Fruit fly (Drosophila melanogaster) whole organism, wandering third instar larva: ENCODE measurements around the gene Sil1.

Source experiments
- Abd-B ChIP-seq: fragments of >200 bp; optimal IDR thresholded peaks from 2 replicates; lab custom pipeline; 2017; ENCODE audit warnings: missing biosample characterization, missing genetic modification characterization
- CG32264 ChIP-seq: fragments of 200-800 bp; sonication (Bioruptor generic); optimal IDR thresholded peaks from 2 replicates; lab custom pipeline; 2016; ENCODE audit warnings: missing biosample characterization, missing genetic modification characterization
- CG9705 ChIP-seq: fragments of 200-800 bp; sonication (Bioruptor generic); optimal IDR thresholded peaks from 2 replicates; lab custom pipeline; 2018; ENCODE audit warnings: missing biosample characterization, mild to moderate bottlenecking, missing genetic modification characterization
- CrebA ChIP-seq: fragments of 200-800 bp; sonication (Bioruptor generic); optimal IDR thresholded peaks from 2 replicates; lab custom pipeline; 2016; ENCODE audit warnings: missing biosample characterization, mild to moderate bottlenecking, missing genetic modification characterization, borderline replicate concordance
- Dfd ChIP-seq: fragments of >200 bp; optimal IDR thresholded peaks from 2 replicates; lab custom pipeline; 2017; ENCODE audit warnings: missing biosample characterization, missing genetic modification characterization
- Dif ChIP-seq: fragments of 200-275, 200-300 bp; sonication (Bioruptor generic); optimal IDR thresholded peaks from 2 replicates; lab custom pipeline; 2018; ENCODE audit warnings: missing biosample characterization, missing genetic modification characterization; ENCODE audit not compliant: partially characterized antibody
- GATAd ChIP-seq: sonication (Bioruptor generic); optimal IDR thresholded peaks from 2 replicates; lab custom pipeline; 2016; ENCODE audit warnings: missing biosample characterization, missing genetic modification characterization
- HLH106 ChIP-seq: fragments of 200-800 bp; optimal IDR thresholded peaks from 3 replicates; lab custom pipeline; 2019; ENCODE audit warnings: missing biosample characterization, mild to moderate bottlenecking, missing genetic modification characterization, moderate library complexity
- Hnf4 ChIP-seq: fragments of 200-800 bp; sonication (Bioruptor generic); optimal IDR thresholded peaks from 2 replicates; lab custom pipeline; 2016; ENCODE audit warnings: missing biosample characterization, mild to moderate bottlenecking, missing genetic modification characterization
- Hr78 ChIP-seq: fragments of >200 bp; optimal IDR thresholded peaks from 2 replicates; lab custom pipeline; 2017; ENCODE audit warnings: missing biosample characterization, missing genetic modification characterization
- Hr83 ChIP-seq: fragments of 200-300 bp; sonication (Bioruptor generic); optimal IDR thresholded peaks from 2 replicates; lab custom pipeline; 2016; ENCODE audit warnings: missing biosample characterization, mild to moderate bottlenecking, missing genetic modification characterization, moderate library complexity; ENCODE audit not compliant: poor library complexity, severe bottlenecking
- Jra ChIP-seq: sonication (Bioruptor generic); optimal IDR thresholded peaks from 2 replicates; lab custom pipeline; 2016; ENCODE audit warnings: missing biosample characterization, missing genetic modification characterization
- Mio ChIP-seq: sonication (Bioruptor generic); optimal IDR thresholded peaks from 2 replicates; lab custom pipeline; 2016; ENCODE audit warnings: missing biosample characterization, missing genetic modification characterization
- Myc ChIP-seq: fragments of >200 bp; optimal IDR thresholded peaks from 2 replicates; lab custom pipeline; 2017
- N ChIP-seq: fragments of >200 bp; optimal IDR thresholded peaks from 2 replicates; lab custom pipeline; 2018; ENCODE audit warnings: missing biosample characterization, missing external identifiers, missing genetic modification characterization
- OdsH ChIP-seq: fragments of 200-800 bp; sonication (Bioruptor generic); optimal IDR thresholded peaks from 2 replicates; lab custom pipeline; 2016; ENCODE audit warnings: missing biosample characterization, mild to moderate bottlenecking, missing genetic modification characterization
- Rel ChIP-seq, 2 experiments: fragments of 200-800 bp; sonication (Bioruptor generic) in 1 of 2; optimal IDR thresholded peaks; 2 replicates in 1 of 2; 3 replicates in 1 of 2; lab custom pipeline; 2016 to 2019; ENCODE audit warnings: mild to moderate bottlenecking in 2 of 2, missing biosample characterization in 2 of 2, missing genetic modification characterization in 2 of 2, moderate library complexity in 1 of 2
- Sp1 ChIP-seq: fragments of 200-800 bp; sonication (Bioruptor generic); optimal IDR thresholded peaks from 3 replicates; lab custom pipeline; 2019; ENCODE audit warnings: missing biosample characterization, mild to moderate bottlenecking, missing genetic modification characterization, moderate library complexity
- Vsx2 ChIP-seq: fragments of 200-300, 225-300 bp; sonication (Bioruptor generic); optimal IDR thresholded peaks from 2 replicates; lab custom pipeline; 2018; ENCODE audit warnings: missing biosample characterization, missing genetic modification characterization; ENCODE audit not compliant: partially characterized antibody
- br ChIP-seq: fragments of 200-800 bp; sonication (Bioruptor generic); optimal IDR thresholded peaks from 2 replicates; lab custom pipeline; 2016; ENCODE audit warnings: missing biosample characterization, missing genetic modification characterization
- brk ChIP-seq: fragments of 200-800 bp; sonication (Bioruptor generic); optimal IDR thresholded peaks from 2 replicates; lab custom pipeline; 2016; ENCODE audit warnings: missing biosample characterization, mild to moderate bottlenecking, missing genetic modification characterization
- dl ChIP-seq, 2 experiments: fragments of 175-275, 200-275 bp in 1 of 2; fragments of 200-275 bp in 1 of 2; sonication (Bioruptor generic); optimal IDR thresholded peaks; lab custom pipeline; 2018; ENCODE audit warnings: mild to moderate bottlenecking in 2 of 2, missing biosample characterization in 2 of 2, missing genetic modification characterization in 2 of 2, moderate library complexity in 2 of 2; ENCODE audit not compliant: partially characterized antibody in 2 of 2, insufficient read depth in 1 of 2
- dmrt93B ChIP-seq: fragments of 200-800 bp; sonication (Bioruptor generic); optimal IDR thresholded peaks from 2 replicates; lab custom pipeline; 2018; ENCODE audit warnings: missing biosample characterization, mild to moderate bottlenecking, missing genetic modification characterization
- dsf ChIP-seq: sonication (Bioruptor generic); optimal IDR thresholded peaks from 2 replicates; lab custom pipeline; 2016; ENCODE audit warnings: missing biosample characterization, missing genetic modification characterization, borderline replicate concordance
- ey ChIP-seq: fragments of 200-800 bp; sonication (Bioruptor generic); optimal IDR thresholded peaks from 2 replicates; lab custom pipeline; 2016; ENCODE audit warnings: missing biosample characterization, missing genetic modification characterization
- foxo ChIP-seq, 2 experiments: fragments of 200-800 bp; sonication (Bioruptor generic); optimal IDR thresholded peaks; 2 replicates in 1 of 2; 3 replicates in 1 of 2; lab custom pipeline; 2016 to 2017; ENCODE audit warnings: missing biosample characterization in 2 of 2, missing genetic modification characterization in 2 of 2
- fru ChIP-seq: fragments of 200-800 bp; sonication (Bioruptor generic); optimal IDR thresholded peaks from 3 replicates; lab custom pipeline; 2016; ENCODE audit warnings: missing biosample characterization, mild to moderate bottlenecking, missing genetic modification characterization
- h ChIP-seq: fragments of 200-800 bp; sonication (Bioruptor generic); optimal IDR thresholded peaks from 3 replicates; lab custom pipeline; 2016; ENCODE audit warnings: missing biosample characterization, mild to moderate bottlenecking, missing genetic modification characterization
- jim ChIP-seq: fragments of 175-275, 200-325 bp; sonication (Bioruptor generic); optimal IDR thresholded peaks from 2 replicates; lab custom pipeline; 2016; ENCODE audit warnings: missing biosample characterization, mild to moderate bottlenecking, missing genetic modification characterization
- lola ChIP-seq: fragments of >200 bp; optimal IDR thresholded peaks from 2 replicates; lab custom pipeline; 2017; ENCODE audit warnings: missing biosample characterization, missing genetic modification characterization
- pan ChIP-seq: fragments of >200 bp; optimal IDR thresholded peaks from 2 replicates; lab custom pipeline; 2017
- psq ChIP-seq: fragments of 200-800 bp; sonication (Bioruptor generic); optimal IDR thresholded peaks from 3 replicates; lab custom pipeline; 2017; ENCODE audit warnings: missing biosample characterization, mild to moderate bottlenecking, missing genetic modification characterization, moderate library complexity
- rgr ChIP-seq: fragments of 200-800 bp; sonication (Bioruptor generic); optimal IDR thresholded peaks from 3 replicates; lab custom pipeline; 2016; ENCODE audit warnings: missing biosample characterization, mild to moderate bottlenecking, missing genetic modification characterization
- sage ChIP-seq: fragments of 200-800 bp; sonication (Bioruptor generic); optimal IDR thresholded peaks from 2 replicates; lab custom pipeline; 2016; ENCODE audit warnings: missing biosample characterization, mild to moderate bottlenecking, missing genetic modification characterization
- sv ChIP-seq: fragments of 200-800 bp; sonication (Bioruptor generic); optimal IDR thresholded peaks from 3 replicates; lab custom pipeline; 2016; ENCODE audit warnings: missing biosample characterization, missing genetic modification characterization
- tai ChIP-seq: sonication (Bioruptor generic); optimal IDR thresholded peaks from 2 replicates; lab custom pipeline; 2016; ENCODE audit warnings: missing biosample characterization, missing genetic modification characterization
- usp ChIP-seq: fragments of >200 bp; optimal IDR thresholded peaks from 2 replicates; lab custom pipeline; 2017; ENCODE audit warnings: missing biosample characterization, missing genetic modification characterization
- woc ChIP-seq: sonication (Bioruptor generic); optimal IDR thresholded peaks from 2 replicates; lab custom pipeline; 2016; ENCODE audit warnings: missing biosample characterization, mild to moderate bottlenecking, missing genetic modification characterization

The Sil1 gene

DNA sequence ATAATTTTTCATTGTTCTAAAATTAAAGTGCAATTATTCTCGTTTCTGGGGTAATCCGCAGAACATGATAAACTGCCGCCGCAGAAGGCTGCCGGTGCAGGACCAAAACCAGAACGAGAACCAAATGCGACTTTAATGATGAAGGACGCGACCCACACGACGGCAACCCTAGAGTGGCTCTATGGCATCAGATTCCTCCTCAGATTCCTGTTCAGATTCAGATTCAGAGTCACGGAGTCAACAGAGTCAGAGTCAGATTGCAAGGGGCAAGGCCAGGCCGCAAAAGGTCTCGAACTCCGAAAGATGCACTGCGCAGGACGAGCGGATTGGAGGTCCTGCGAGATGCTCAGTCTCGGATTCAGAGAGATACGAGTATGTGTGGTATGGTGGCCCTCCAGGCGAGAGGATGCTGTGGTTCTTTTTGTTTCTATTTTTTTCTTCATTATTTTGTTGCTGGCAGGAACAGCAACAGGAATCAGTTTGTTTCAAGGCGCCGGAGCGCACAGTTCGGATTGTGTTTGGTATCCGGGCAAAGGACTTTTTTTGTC, 35.9 kb downstream of the Sil1 start, which contains the start of gene CG13654:
TSS of gene CG13654 (plus strand) at position 498 of the 548 bp plus-strand sequence.
- TF ChIP-seq Vsx2 (GFP tag; lab: Kevin White, UChicago) (peak; percentile 3), br (GFP tag; lab: Kevin White, UChicago) (no peak), Hnf4 (GFP tag; lab: Kevin White, UChicago) (no peak)

DNA sequence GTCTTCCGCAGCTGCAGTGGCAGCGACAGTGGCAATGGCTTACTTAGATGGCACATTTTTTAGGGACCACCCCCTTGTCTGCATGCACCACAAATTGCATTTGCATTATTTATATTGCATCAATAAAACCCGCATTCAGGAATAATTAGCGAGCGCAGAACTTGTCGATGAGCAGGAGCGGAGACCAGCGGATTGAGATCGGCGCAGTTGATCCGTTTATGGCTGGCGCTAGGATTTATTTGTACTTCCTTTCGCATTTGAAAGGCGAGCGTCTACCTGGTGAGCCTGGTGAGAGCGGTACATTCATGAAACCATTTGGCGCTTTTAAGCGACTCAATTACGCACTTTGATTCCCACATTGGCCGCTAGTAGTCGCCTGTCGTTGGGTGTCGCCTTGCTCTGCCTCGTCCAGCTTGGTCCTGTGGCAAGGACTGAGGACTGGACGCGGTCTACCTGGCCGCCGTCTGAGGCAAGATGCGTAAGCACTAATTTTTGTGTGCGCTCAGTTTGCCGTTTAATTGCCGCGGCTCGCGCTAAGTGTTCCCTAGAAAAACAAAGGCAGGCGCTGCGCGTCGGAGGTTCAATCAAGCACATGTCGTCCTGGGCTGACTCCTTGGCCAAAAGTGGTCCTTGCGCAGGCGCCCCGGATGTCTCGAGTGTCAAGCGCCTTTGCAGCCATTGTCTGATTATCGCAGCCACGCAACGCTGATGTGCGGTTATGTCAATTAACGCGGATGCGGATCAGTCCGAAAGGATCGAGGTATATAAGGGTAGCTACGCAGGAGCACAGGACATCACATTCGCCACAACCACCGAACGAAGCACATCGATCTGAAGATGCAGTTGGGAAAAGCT, 40.4 kb downstream of the Sil1 start, which contains the start of gene CG13653:
TSS of gene CG13653 (plus strand) at position 805 of the 855 bp plus-strand sequence.
- TF ChIP-seq foxo (GFP tag; optimal IDR thresholded peaks at IDR 0.05; lab: Kevin White, UChicago): no peak
- TF ChIP-seq jim (GFP tag; lab: Kevin White, UChicago): no peak
- no peak for TF ChIP-seq Hr83
- no peak for TF ChIP-seq ey (GFP tag; lab: Kevin White, UChicago)
- no peak for TF ChIP-seq Hr78 (GFP tag; lab: Kevin White, UChicago)
- TF ChIP-seq CG32264 (GFP tag; lab: Kevin White, UChicago): no peak
- TF ChIP-seq Dfd (GFP tag; lab: Kevin White, UChicago): no peak
- TF ChIP-seq Abd-B (GFP tag; lab: Kevin White, UChicago): no peak
- no peak for TF ChIP-seq GATAd (GFP tag; lab: Kevin White, UChicago)
- no peak for TF ChIP-seq dmrt93B
- no peak for TF ChIP-seq sage
- no peak for TF ChIP-seq Hnf4 (GFP tag; lab: Kevin White, UChicago)
- TF ChIP-seq woc (GFP tag; lab: Kevin White, UChicago): no peak
- TF ChIP-seq psq: no peak

DNA sequence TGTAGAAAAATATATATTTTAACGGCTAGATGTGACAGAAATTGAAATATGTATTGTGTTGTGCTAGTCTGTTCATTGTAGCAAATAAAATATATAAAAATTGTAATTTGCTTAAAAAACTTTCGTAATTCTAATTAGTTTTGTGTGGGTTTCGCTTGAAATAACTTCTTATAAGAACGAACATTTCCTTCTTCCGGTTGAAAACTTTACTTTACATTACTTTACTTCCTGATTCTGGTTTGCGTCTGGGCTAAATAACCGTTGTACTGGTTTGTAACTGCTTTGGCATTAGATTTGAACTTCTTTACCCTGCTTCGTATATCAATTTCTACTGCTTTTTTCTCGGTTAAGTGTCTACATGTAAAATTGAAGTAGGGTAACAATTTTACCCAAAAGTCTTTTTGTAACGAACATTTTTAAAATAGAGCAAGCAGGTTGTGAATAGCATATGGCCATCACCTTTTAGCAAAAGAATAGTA, 41.6 kb downstream of the Sil1 start, which contains the start of gene lobo:
TSS of gene lobo (minus strand) at position 51 of the 479 bp plus-strand sequence.
- TF ChIP-seq dmrt93B: peak; percentile 47
- peak; percentile 3 for TF ChIP-seq brk (GFP tag; lab: Kevin White, UChicago)
- TF ChIP-seq Vsx2 (GFP tag; lab: Kevin White, UChicago): no peak
- no peak for TF ChIP-seq CrebA (GFP tag; lab: Kevin White, UChicago)
- TF ChIP-seq dsf (GFP tag; lab: Kevin White, UChicago): no peak
- TF ChIP-seq pan (lab: Kevin White, UChicago): no peak
- TF ChIP-seq Rel (GFP tag; optimal IDR thresholded peaks at IDR 0.05; lab: Kevin White, UChicago): no peak
- no peak for TF ChIP-seq Rel (tag; optimal IDR thresholded peaks at IDR 0.05; lab: Kevin White, UChicago)
- peak; percentile 7 for TF ChIP-seq ey (GFP tag; lab: Kevin White, UChicago)
- peak; percentile 37 for TF ChIP-seq HLH106 (tag; lab: Kevin White, UChicago)
- TF ChIP-seq Myc (lab: Kevin White, UChicago): peak; percentile 48
- TF ChIP-seq foxo (GFP tag; optimal IDR thresholded peaks at IDR 0.05; lab: Kevin White, UChicago): no peak
- TF ChIP-seq N (GFP tag; lab: Kevin White, UChicago): no peak
- no peak for TF ChIP-seq Dfd (GFP tag; lab: Kevin White, UChicago)
- TF ChIP-seq rgr (GFP tag; lab: Kevin White, UChicago): no peak
- no peak for TF ChIP-seq Dif (GFP tag; lab: Kevin White, UChicago)
- TF ChIP-seq sage: no peak
- no peak for TF ChIP-seq woc (GFP tag; lab: Kevin White, UChicago)
- no peak for TF ChIP-seq Hr78 (GFP tag; lab: Kevin White, UChicago)
- TF ChIP-seq Sp1 (GFP tag; lab: Kevin White, UChicago): peak; percentile 46
- TF ChIP-seq OdsH (GFP tag; lab: Kevin White, UChicago): peak; percentile 37
- peak; percentile 56 for TF ChIP-seq CG9705 (GFP tag; lab: Kevin White, UChicago)
- TF ChIP-seq usp (GFP tag; lab: Kevin White, UChicago): no peak
- no peak for TF ChIP-seq Jra (GFP tag; lab: Kevin White, UChicago)
- no peak for TF ChIP-seq GATAd (GFP tag; lab: Kevin White, UChicago)
- no peak for TF ChIP-seq psq
- peak; percentile 45 for TF ChIP-seq fru (GFP tag; lab: Kevin White, UChicago)
- no peak for TF ChIP-seq h
- no peak for TF ChIP-seq Hnf4 (GFP tag; lab: Kevin White, UChicago)
- TF ChIP-seq dl (GFP tag; optimal IDR thresholded peaks at IDR 0.05; lab: Kevin White, UChicago; ENCODE audit: insufficient read depth in 1 of 2, partially characterized antibody in 2 of 2): no peak
- TF ChIP-seq Abd-B (GFP tag; lab: Kevin White, UChicago): no peak
- TF ChIP-seq Hr83: no peak
- TF ChIP-seq sv: peak; percentile 27
- TF ChIP-seq Mio (GFP tag; lab: Kevin White, UChicago): no peak
- peak; percentile 31 for TF ChIP-seq br (GFP tag; lab: Kevin White, UChicago)
- TF ChIP-seq tai (GFP tag; lab: Kevin White, UChicago): no peak
- TF ChIP-seq jim (GFP tag; lab: Kevin White, UChicago): no peak
- no peak for TF ChIP-seq CG32264 (GFP tag; lab: Kevin White, UChicago)
- TF ChIP-seq lola (GFP tag; lab: Kevin White, UChicago): no peak
